Fruit fly (Drosophila melanogaster): Measurements from ENCODE around the gene CG10948.

DNA sequence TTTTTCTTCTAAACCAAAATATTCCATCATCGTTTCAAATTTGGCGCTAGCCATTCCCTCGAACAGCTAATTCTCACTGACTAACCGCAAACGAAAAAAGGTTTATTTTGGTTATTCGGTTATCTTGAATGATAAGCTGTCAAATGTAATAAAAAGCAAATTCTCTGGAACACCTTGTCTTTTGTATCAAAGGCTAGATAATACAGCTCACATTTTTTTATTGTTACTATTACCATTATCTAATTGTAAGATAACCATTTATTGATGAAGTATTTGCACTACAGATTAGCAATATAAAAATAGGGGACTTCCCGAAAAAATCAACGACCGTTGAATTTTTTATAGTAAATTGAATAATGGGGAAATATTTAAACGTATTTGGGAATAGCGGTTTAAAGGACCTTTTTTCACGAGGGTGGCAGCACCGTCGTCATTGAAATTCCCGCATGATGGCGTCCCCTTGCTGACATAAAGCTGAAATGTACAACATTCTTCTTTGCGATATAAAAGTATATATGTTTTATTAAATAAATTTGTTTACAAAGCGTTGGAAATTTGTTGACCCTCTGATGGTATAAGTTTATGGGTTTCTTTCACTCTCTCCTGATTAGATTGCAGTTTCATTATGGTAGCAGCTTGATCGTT, 11.5 kb upstream of the CG10948 start, which contains the start of gene CG32107:
- TF ChIP-seq pan (optimal IDR thresholded peaks at IDR 0.05) (no peak), CG8478 (optimal IDR thresholded peaks at IDR 0.05) (no peak), psq (optimal IDR thresholded peaks at IDR 0.05) (no peak), EcR (GFP tag; optimal IDR thresholded peaks at IDR 0.05) (no peak), Dll (optimal IDR thresholded peaks at IDR 0.05) (no peak), usp (GFP tag; optimal IDR thresholded peaks at IDR 0.05) (no peak)
